Worm (Caenorhabditis elegans) whole organism, midembryonic: ENCODE measurements around the gene msp-50.

Experiments
- T22C8.4 ChIP-seq: fragments of 200-800 bp; sonication (Bioruptor generic); IDR thresholded peaks from 2 replicates; pipeline ENCODE4 v1.3.6; 2022; ENCODE audit warnings: missing genetic modification characterization, missing compliant biosample characterization
- cog-1 ChIP-seq: sonication (generic microtip); optimal IDR thresholded peaks from 2 replicates; lab custom pipeline; 2016; ENCODE audit warnings: missing genetic modification characterization, missing compliant biosample characterization
- flt-1 ChIP-seq: fragments of 200-800 bp; sonication (Bioruptor generic); IDR thresholded peaks from 2 replicates; pipeline ENCODE4 v1.3.6; 2022; ENCODE audit warnings: missing genetic modification characterization, missing compliant biosample characterization
- klf-2 ChIP-seq: fragments of 200-800 bp; sonication (Bioruptor generic); conservative IDR thresholded peaks from 2 replicates; pipeline ENCODE4 v1.3.6; 2022; ENCODE audit warnings: missing genetic modification reagents, missing genetic modification characterization, missing compliant biosample characterization
- med-1 ChIP-seq: sonication (generic microtip); optimal IDR thresholded peaks from 2 replicates; lab custom pipeline; 2017; ENCODE audit warnings: missing genetic modification characterization, mild to moderate bottlenecking, missing compliant biosample characterization, antibody characterized with exemption, missing genetic modification reagents; ENCODE audit not compliant: insufficient read depth
- ref-1 ChIP-seq: fragments of 200-800 bp; sonication (Bioruptor generic); conservative IDR thresholded peaks from 2 replicates; pipeline ENCODE4 v1.3.6; 2022; ENCODE audit warnings: missing genetic modification reagents, missing genetic modification characterization, missing compliant biosample characterization
- tab-1 ChIP-seq: fragments of 200-800 bp; sonication (Bioruptor generic); IDR thresholded peaks from 2 replicates; pipeline ENCODE4 v1.3.6; 2022; ENCODE audit warnings: missing genetic modification characterization, missing compliant biosample characterization
- ztf-23 ChIP-seq: fragments of 200-800 bp; sonication (Bioruptor generic); IDR thresholded peaks from 2 replicates; pipeline ENCODE4 v1.3.6; 2022; ENCODE audit warnings: missing genetic modification reagents, missing genetic modification characterization, missing compliant biosample characterization
- ztf-29 ChIP-seq: fragments of 200-800 bp; sonication (Bioruptor generic); IDR thresholded peaks from 2 replicates; pipeline ENCODE4 v1.3.6; 2022; ENCODE audit warnings: missing genetic modification reagents, missing genetic modification characterization, missing compliant biosample characterization

msp-50 gene

ce11 chrII:5234728-5235127 lies 35.1 kb downstream of the msp-50 start:
- no peak for TF ChIP-seq med-1 (GFP tag; lab: Kevin White, UChicago)
- no peak for TF ChIP-seq ref-1
- no peak for TF ChIP-seq tab-1 (GFP tag; lab: Robert Waterston, UW)

ce11 chrII:5235758-5236157 lies 36.2 kb downstream of the msp-50 start, which contains the start of gene pho-1:
pho-1 (minus strand) TSS chrII:5235846.
- TF ChIP-seq ref-1 (no peak), med-1 (GFP tag; lab: Kevin White, UChicago) (no peak), flt-1 (GFP tag; lab: Robert Waterston, UW) (no peak)

ce11 chrII:5237699-5238098 lies 38.1 kb downstream of the msp-50 start:
- TF ChIP-seq ztf-29 (peak; percentile 62; the same call in 1 of the 2 replicates), cog-1 (tag; lab: Kevin White, UChicago) (no peak), T22C8.4 (no peak), ref-1 (0 out of 2 replicates have a peak, but pooled peaks have one; percentile 15), flt-1 (GFP tag; lab: Robert Waterston, UW) (peak; percentile 72), ztf-23 (GFP tag; lab: Robert Waterston, UW) (peak; percentile 56; the same call in 1 of the 2 replicates), tab-1 (GFP tag; lab: Robert Waterston, UW) (no peak)

- TF ChIP-seq klf-2: no peak
- TF ChIP-seq ztf-23 (GFP tag; lab: Robert Waterston, UW): no peak
- TF ChIP-seq ztf-29: no peak
- TF ChIP-seq cog-1 (tag; lab: Kevin White, UChicago): no peak
- no peak for TF ChIP-seq med-1 (GFP tag; lab: Kevin White, UChicago)
- no peak for TF ChIP-seq ref-1
- no peak for TF ChIP-seq flt-1 (GFP tag; lab: Robert Waterston, UW)
- no peak for TF ChIP-seq tab-1 (GFP tag; lab: Robert Waterston, UW)
- no peak for TF ChIP-seq T22C8.4
These were observed 38.8 kb downstream of the msp-50 start, which contains the start of gene pho-4 for ce11 chrII:5238366-5238765. pho-4 (minus strand) TSS chrII:5238466.

- TF ChIP-seq ztf-29 (no peak), klf-2 (no peak), T22C8.4 (no peak), ref-1 (no peak), ztf-23 (GFP tag; lab: Robert Waterston, UW) (no peak), tab-1 (GFP tag; lab: Robert Waterston, UW) (no peak), med-1 (GFP tag; lab: Kevin White, UChicago) (no peak), cog-1 (tag; lab: Kevin White, UChicago) (no peak), flt-1 (GFP tag; lab: Robert Waterston, UW) (no peak)
These were observed 42.0 kb downstream of the msp-50 start, which contains the start of gene T16D1.1 for ce11 chrII:5241560-5241959. T16D1.1 (minus strand) TSS chrII:5241660.

- TF ChIP-seq klf-2 (no peak), T22C8.4 (no peak), cog-1 (tag; lab: Kevin White, UChicago) (no peak), tab-1 (GFP tag; lab: Robert Waterston, UW) (no peak), ref-1 (no peak), ztf-23 (GFP tag; lab: Robert Waterston, UW) (no peak), ztf-29 (no peak), med-1 (GFP tag; lab: Kevin White, UChicago) (no peak), flt-1 (GFP tag; lab: Robert Waterston, UW) (no peak)
These were observed 47.3 kb downstream of the msp-50 start, which contains the start of gene ptr-6 for ce11 chrII:5246791-5247361. ptr-6 (minus strand) TSS chrII:5246837.
